Worm (Caenorhabditis elegans) whole organism, L1 larva: Measurements from ENCODE around the gene K09E2.2.
A peak's percentile ranks its signal among the peaks of the same experiment; 100 is the strongest.

Source experiments
- ama-1 ChIP-seq: fragments of 150-350 bp; optimal IDR thresholded peaks from 2 replicates; lab custom pipeline; 2014
- egl-13 ChIP-seq: sonication (generic microtip); optimal IDR thresholded peaks from 2 replicates; lab custom pipeline; 2016; ENCODE audit warnings: missing genotype, missing genetic modification reagents, missing genetic modification characterization, missing compliant biosample characterization
- jun-1 ChIP-seq: fragments of 150-350 bp; optimal IDR thresholded peaks from 2 replicates; lab custom pipeline; 2014; ENCODE audit warnings: missing biosample characterization, missing genetic modification reagents, missing genetic modification characterization
- lin-14 ChIP-seq: fragments of 200-800 bp; sonication (Bioruptor generic); optimal IDR thresholded peaks from 2 replicates; lab custom pipeline; 2018; ENCODE audit warnings: mild to moderate bottlenecking, missing genetic modification characterization, moderate library complexity, missing compliant biosample characterization
- lsy-2 ChIP-seq, 2 experiments: fragments of 150-350 bp; optimal IDR thresholded peaks; 2 replicates each; lab custom pipeline; 2014; ENCODE audit warnings: missing biosample characterization in 2 of 2, missing genetic modification characterization in 2 of 2
- nhr-19 ChIP-seq: fragments of 200-800 bp; sonication (Bioruptor generic); conservative IDR thresholded peaks from 2 replicates; pipeline ENCODE4 v1.3.6; 2022; ENCODE audit warnings: missing genetic modification characterization, missing compliant biosample characterization
- pag-3 ChIP-seq: sonication (generic microtip); optimal IDR thresholded peaks from 2 replicates; lab custom pipeline; 2017; ENCODE audit warnings: missing genetic modification characterization, mild to moderate bottlenecking, missing compliant biosample characterization, antibody characterized with exemption, borderline replicate concordance; ENCODE audit not compliant: insufficient read depth
- rnt-1 ChIP-seq: sonication (generic microtip); optimal IDR thresholded peaks from 2 replicates; lab custom pipeline; 2016; ENCODE audit warnings: mild to moderate bottlenecking, missing genetic modification characterization, moderate library complexity, missing compliant biosample characterization
- snu-23 ChIP-seq: sonication (generic microtip); optimal IDR thresholded peaks from 2 replicates; lab custom pipeline; 2016; ENCODE audit warnings: missing genetic modification characterization, missing compliant biosample characterization
- ztf-4 ChIP-seq: fragments of 150-350 bp; optimal IDR thresholded peaks from 2 replicates; lab custom pipeline; 2014; ENCODE audit warnings: missing biosample characterization, missing genetic modification characterization

K09E2.2 gene

ce11 chrX:8727306-8727705 lies 54.4 kb downstream of the K09E2.2 start, which contains the start of gene EGAP4.1:
EGAP4.1 (minus strand) TSS chrX:8727406.
- TF ChIP-seq rnt-1 (tag; lab: Kevin White, UChicago) (peak; percentile 50), nhr-19 (GFP tag; lab: Robert Waterston, UW) (0 out of 2 replicates have a peak, but pooled peaks have one; percentile 12), ztf-4 (tag; lab: Kevin White, UChicago) (no peak), lin-14 (GFP tag; lab: Kevin White, UChicago) (peak; percentile 28), snu-23 (GFP tag; lab: Kevin White, UChicago) (peak; percentile 2), jun-1 (tag; lab: Kevin White, UChicago) (no peak), lsy-2 (tag; optimal IDR thresholded peaks at IDR 0.05; lab: Kevin White, UChicago) (no peak), pag-3 (tag; lab: Kevin White, UChicago) (no peak), egl-13 (no peak), ama-1 (lab: Kevin White, UChicago) (no peak)
